Worm (Caenorhabditis elegans) whole organism, L4 larva: ENCODE measurements around the gene F17A9.5.
A peak's percentile ranks its signal among the peaks of the same experiment; 100 is the strongest.
"Not testable (repeated sequence)": the region's sequence is repeated elsewhere in the genome, so short reads cannot be mapped to it uniquely, and the experiment has no call there.

Experiments used
- F44E2.7 ChIP-seq: fragments of 200-800 bp; sonication (Bioruptor generic); IDR thresholded peaks from 2 replicates; pipeline ENCODE4 v2.1.2; 2022; ENCODE audit warnings: missing genetic modification characterization, missing compliant biosample characterization
- R02D3.7 ChIP-seq: fragments of 150-350 bp; sonication (generic microtip); optimal IDR thresholded peaks from 3 replicates; lab custom pipeline; 2014; ENCODE audit warnings: missing biosample characterization, missing genetic modification characterization
- T20F7.1 ChIP-seq: fragments of 200-800 bp; sonication (Bioruptor generic); optimal IDR thresholded peaks from 2 replicates; lab custom pipeline; 2018; ENCODE audit warnings: mild to moderate bottlenecking, missing genetic modification characterization, missing compliant biosample characterization
- Y48G9A.11 ChIP-seq: fragments of 200-800 bp; sonication (Bioruptor generic); IDR thresholded peaks from 2 replicates; pipeline ENCODE4 v1.3.6; 2022; ENCODE audit warnings: missing genetic modification reagents, missing genetic modification characterization, missing compliant biosample characterization
- Y5F2A.4 ChIP-seq: fragments of 200-800 bp; sonication (Bioruptor generic); optimal IDR thresholded peaks from 2 replicates; lab custom pipeline; 2018; ENCODE audit warnings: mild to moderate bottlenecking, missing genetic modification characterization, missing compliant biosample characterization
- ZK337.2 ChIP-seq: fragments of 200-800 bp; sonication (Bioruptor generic); IDR thresholded peaks from 2 replicates; pipeline ENCODE4 v1.3.6; 2022; ENCODE audit warnings: missing genetic modification reagents, missing genetic modification characterization, missing compliant biosample characterization
- aha-1 ChIP-seq: fragments of 150-350 bp; peaks from one replicate; lab custom pipeline; 2014; ENCODE audit warnings: missing biosample characterization, missing genetic modification characterization
- ceh-28 ChIP-seq: fragments of 150-350 bp; optimal IDR thresholded peaks from 2 replicates; lab custom pipeline; 2014; ENCODE audit warnings: missing biosample characterization, missing genetic modification reagents, missing genetic modification characterization
- ceh-62 ChIP-seq: sonication (generic microtip); optimal IDR thresholded peaks from 2 replicates; lab custom pipeline; 2017; ENCODE audit warnings: missing biosample characterization, missing genetic modification characterization
- ces-1 ChIP-seq: fragments of 150-350 bp; sonication (generic microtip); optimal IDR thresholded peaks from 4 replicates; lab custom pipeline; 2014; ENCODE audit warnings: missing biosample characterization, missing genetic modification reagents, missing genetic modification characterization
- cey-2 ChIP-seq: sonication (generic microtip); optimal IDR thresholded peaks from 3 replicates; lab custom pipeline; 2017; ENCODE audit warnings: missing genetic modification characterization, mild to moderate bottlenecking, missing compliant biosample characterization, antibody characterized with exemption, borderline replicate concordance; ENCODE audit not compliant: insufficient read depth
- ctbp-1 ChIP-seq: fragments of 200-800 bp; sonication (Bioruptor generic); IDR thresholded peaks from 2 replicates; pipeline ENCODE4 v1.3.6; 2022; ENCODE audit warnings: missing genetic modification reagents, missing genetic modification characterization, missing compliant biosample characterization
- dmd-6 ChIP-seq: fragments of 200-800 bp; sonication (Bioruptor generic); IDR thresholded peaks from 2 replicates; pipeline ENCODE4 v1.3.6; 2022; ENCODE audit warnings: missing genetic modification reagents, missing genetic modification characterization, missing compliant biosample characterization
- dpl-1 ChIP-seq: fragments of 150-350 bp; optimal IDR thresholded peaks from 2 replicates; lab custom pipeline; 2014; ENCODE audit warnings: missing biosample characterization, missing genetic modification reagents, missing genetic modification characterization
- dve-1 ChIP-seq: sonication (generic microtip); optimal IDR thresholded peaks from 2 replicates; lab custom pipeline; 2017; ENCODE audit warnings: antibody characterized with exemption, mild to moderate bottlenecking, missing genetic modification characterization, missing compliant biosample characterization; ENCODE audit not compliant: insufficient read depth
- egl-43 ChIP-seq: fragments of 200-800 bp; sonication (Bioruptor generic); IDR thresholded peaks from 2 replicates; pipeline ENCODE4 v1.3.6; 2022; ENCODE audit warnings: missing genetic modification reagents, missing genetic modification characterization, missing compliant biosample characterization
- fkh-10 ChIP-seq: fragments of 150-350 bp; optimal IDR thresholded peaks from 2 replicates; lab custom pipeline; 2014; ENCODE audit warnings: missing biosample characterization, missing genetic modification reagents, missing genetic modification characterization
- hif-1 ChIP-seq, 2 experiments: sonication (generic microtip); optimal IDR thresholded peaks; 2 replicates each; lab custom pipeline; 2016 to 2017; ENCODE audit warnings: missing compliant biosample characterization in 2 of 2, missing genetic modification characterization in 2 of 2, missing genetic modification reagents in 2 of 2, missing genotype in 2 of 2, mild to moderate bottlenecking in 1 of 2
- hlh-11 ChIP-seq: fragments of 200-800 bp; sonication (Bioruptor generic); optimal IDR thresholded peaks from 2 replicates; lab custom pipeline; 2018; ENCODE audit warnings: mild to moderate bottlenecking, missing genetic modification characterization, missing compliant biosample characterization
- lin-1 ChIP-seq: fragments of 200-800 bp; sonication (Bioruptor generic); IDR thresholded peaks from 2 replicates; pipeline ENCODE4 v1.3.6; 2022; ENCODE audit warnings: missing genetic modification reagents, missing genetic modification characterization, missing compliant biosample characterization
- lin-38 ChIP-seq: fragments of 200-800 bp; sonication (Bioruptor generic); IDR thresholded peaks from 2 replicates; pipeline ENCODE4 v1.3.6; 2022; ENCODE audit warnings: missing genetic modification reagents, missing genetic modification characterization, missing compliant biosample characterization
- lir-3 ChIP-seq: sonication (generic microtip); optimal IDR thresholded peaks from 2 replicates; lab custom pipeline; 2016; ENCODE audit warnings: mild to moderate bottlenecking, missing genetic modification characterization, missing compliant biosample characterization
- lsy-2 ChIP-seq, 2 experiments: fragments of 150-350 bp in 1 of 2; sonication (generic microtip) in 1 of 2; optimal IDR thresholded peaks; 2 replicates each; lab custom pipeline; 2014 to 2017; ENCODE audit warnings: missing biosample characterization in 2 of 2, missing genetic modification characterization in 2 of 2
- madf-9 ChIP-seq: fragments of 200-800 bp; sonication (Bioruptor generic); conservative IDR thresholded peaks from 2 replicates; pipeline ENCODE4 v1.3.6; 2022; ENCODE audit warnings: missing genetic modification reagents, missing genetic modification characterization, missing compliant biosample characterization
- mes-2 ChIP-seq: sonication (generic microtip); optimal IDR thresholded peaks from 2 replicates; lab custom pipeline; 2016; ENCODE audit warnings: missing genotype, mild to moderate bottlenecking, missing genetic modification characterization, missing compliant biosample characterization; ENCODE audit not compliant: poor library complexity, severe bottlenecking
- nhr-10 ChIP-seq: fragments of 150-350 bp; optimal IDR thresholded peaks from 2 replicates; lab custom pipeline; 2014; ENCODE audit warnings: missing biosample characterization, missing genetic modification characterization
- nhr-102 ChIP-seq: sonication (generic microtip); optimal IDR thresholded peaks from 2 replicates; lab custom pipeline; 2016; ENCODE audit warnings: mild to moderate bottlenecking, missing genetic modification characterization, moderate library complexity, missing compliant biosample characterization
- nhr-237 ChIP-seq: sonication (generic microtip); optimal IDR thresholded peaks from 2 replicates; lab custom pipeline; 2017; ENCODE audit warnings: missing biosample characterization, missing genetic modification characterization
- nhr-28 ChIP-seq: fragments of 150-350 bp; optimal IDR thresholded peaks from 2 replicates; lab custom pipeline; 2014; ENCODE audit warnings: missing biosample characterization, missing genetic modification characterization
- nhr-42 ChIP-seq: fragments of 200-800 bp; sonication (Bioruptor generic); IDR thresholded peaks from 2 replicates; pipeline ENCODE4 v1.3.6; 2022; ENCODE audit warnings: missing genetic modification characterization, missing compliant biosample characterization
- pha-4 ChIP-seq, 2 experiments: fragments of 150-350 bp in 1 of 2; fragments of 200-800 bp in 1 of 2; sonication (Bioruptor generic) in 1 of 2; IDR thresholded peaks in 1 of 2; optimal IDR thresholded peaks in 1 of 2; 2 replicates each; pipeline versions ENCODE4 v1.3.6 to Lab custom; 2014 to 2022; ENCODE audit warnings: missing genetic modification characterization in 2 of 2, missing genetic modification reagents in 2 of 2, missing biosample characterization in 1 of 2, missing compliant biosample characterization in 1 of 2
- pqm-1 ChIP-seq: sonication (generic microtip); optimal IDR thresholded peaks from 2 replicates; lab custom pipeline; 2017; ENCODE audit warnings: missing biosample characterization, missing genetic modification characterization
- saeg-2 ChIP-seq: fragments of 200-800 bp; sonication (Bioruptor generic); IDR thresholded peaks from 2 replicates; pipeline ENCODE4 v1.3.6; 2022; ENCODE audit warnings: missing genetic modification reagents, missing genetic modification characterization, missing compliant biosample characterization
- sdz-12 ChIP-seq: fragments of 200-800 bp; sonication (Bioruptor generic); optimal IDR thresholded peaks from 2 replicates; lab custom pipeline; 2018; ENCODE audit warnings: mild to moderate bottlenecking, missing genetic modification characterization, missing compliant biosample characterization
- set-16 ChIP-seq: fragments of 200-800 bp; sonication (Bioruptor generic); IDR thresholded peaks from 2 replicates; pipeline ENCODE4 v1.3.6; 2022; ENCODE audit warnings: missing genetic modification reagents, missing genetic modification characterization, missing compliant biosample characterization
- tag-97 ChIP-seq: fragments of 200-800 bp; sonication (Bioruptor generic); IDR thresholded peaks from 2 replicates; pipeline ENCODE4 v1.3.6; 2022; ENCODE audit warnings: missing genetic modification characterization, missing compliant biosample characterization
- tra-1 ChIP-seq: fragments of 200-800 bp; sonication (Bioruptor generic); IDR thresholded peaks from 2 replicates; pipeline ENCODE4 v1.3.6; 2022; ENCODE audit warnings: missing genetic modification reagents, missing genetic modification characterization, missing compliant biosample characterization
- unc-62 ChIP-seq, 3 experiments: fragments of 150-350 bp in 1 of 3; sonication (generic microtip); optimal IDR thresholded peaks in 2 of 3; peaks in 1 of 3; 1 replicate in 1 of 3; 2 replicates in 2 of 3; lab custom pipeline; 2014 to 2017; ENCODE audit warnings: missing biosample characterization in 3 of 3, missing genetic modification characterization in 3 of 3, missing genetic modification reagents in 3 of 3, missing genotype in 1 of 3
- vab-7 ChIP-seq: fragments of 200-800 bp; sonication (Bioruptor generic); IDR thresholded peaks from 2 replicates; pipeline ENCODE4 v1.3.6; 2022; ENCODE audit warnings: missing genetic modification reagents, missing genetic modification characterization, missing compliant biosample characterization
- zag-1 ChIP-seq: fragments of 150-350 bp; optimal IDR thresholded peaks from 2 replicates; lab custom pipeline; 2014; ENCODE audit warnings: missing biosample characterization, missing genetic modification characterization
- zip-11 ChIP-seq: fragments of 200-800 bp; sonication (Bioruptor generic); IDR thresholded peaks from 2 replicates; pipeline ENCODE4 v1.3.6; 2022; ENCODE audit warnings: missing genetic modification characterization, missing compliant biosample characterization
- ztf-7 ChIP-seq: fragments of 150-350 bp; optimal IDR thresholded peaks from 2 replicates; lab custom pipeline; 2014; ENCODE audit warnings: missing biosample characterization, missing genetic modification characterization

F17A9.5 gene

DNA sequence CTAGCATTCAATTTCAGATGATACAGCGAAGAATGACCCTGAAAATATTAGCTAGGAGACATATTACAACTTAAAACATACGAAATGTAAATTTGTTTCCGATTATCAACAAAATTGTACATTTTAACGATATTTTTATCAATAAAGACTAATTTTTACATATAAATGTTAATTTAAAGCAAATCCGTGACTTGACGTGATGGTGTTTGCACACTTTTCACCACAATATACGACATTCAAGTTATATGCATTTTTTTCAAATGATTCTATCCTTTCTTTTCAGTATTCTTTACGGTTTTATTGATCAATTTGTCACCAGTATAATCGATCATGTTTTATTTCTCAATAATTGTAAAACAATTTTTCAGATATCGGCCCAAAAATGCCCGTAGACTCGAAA, 17.0 kb downstream of the F17A9.5 start, which contains the start of gene Y38A10A.7:
Gene Y38A10A.7 (plus strand): TSS at position 369 of the 400 bp plus-strand sequence.
- TF ChIP-seq ces-1 (GFP tag; lab: Kevin White, UChicago) (no peak), ceh-28 (tag; lab: Kevin White, UChicago) (no peak), nhr-28 (tag; lab: Kevin White, UChicago) (peak; percentile 4), cey-2 (no peak), unc-62 (GFP tag; optimal IDR thresholded peaks at IDR 0.05 in 1 of 2; lab: Kevin White, UChicago) (no peak), unc-62 (tag; optimal IDR thresholded peaks at IDR 0.05; lab: Kevin White, UChicago) (no peak), T20F7.1 (GFP tag; lab: Kevin White, UChicago) (peak; percentile 51), ZK337.2 (GFP tag; lab: Robert Waterston, UW) (no peak), nhr-102 (tag; lab: Kevin White, UChicago) (no peak), set-16 (GFP tag; lab: Robert Waterston, UW) (no peak), pqm-1 (no peak), dmd-6 (GFP tag; lab: Robert Waterston, UW) (no peak), aha-1 (tag; lab: Kevin White, UChicago) (peak; percentile 17), lin-38 (GFP tag; lab: Robert Waterston, UW) (0 out of 2 replicates have a peak, but pooled peaks have one; percentile 4), lsy-2 (tag; optimal IDR thresholded peaks at IDR 0.05; lab: Kevin White, UChicago) (peak in 1 of 2 experiments; percentile 41), dpl-1 (GFP tag; lab: Kevin White, UChicago) (peak; percentile 56), fkh-10 (GFP tag; lab: Kevin White, UChicago) (no peak), egl-43 (GFP tag; lab: Robert Waterston, UW) (no peak), Y5F2A.4 (GFP tag; lab: Kevin White, UChicago) (no peak), mes-2 (peak; percentile 32), ceh-62 (tag; lab: Kevin White, UChicago) (no peak), Y48G9A.11 (GFP tag; lab: Robert Waterston, UW) (no peak), dve-1 (tag; lab: Kevin White, UChicago) (peak; percentile 3), pha-4 (GFP tag; IDR thresholded peaks at IDR 0.05; lab: Robert Waterston, UW) (no peak), pha-4 (tag; optimal IDR thresholded peaks at IDR 0.05; lab: Kevin White, UChicago) (no peak), zip-11 (no peak), ctbp-1 (GFP tag; lab: Robert Waterston, UW) (no peak), hlh-11 (tag; lab: Kevin White, UChicago) (no peak)

DNA sequence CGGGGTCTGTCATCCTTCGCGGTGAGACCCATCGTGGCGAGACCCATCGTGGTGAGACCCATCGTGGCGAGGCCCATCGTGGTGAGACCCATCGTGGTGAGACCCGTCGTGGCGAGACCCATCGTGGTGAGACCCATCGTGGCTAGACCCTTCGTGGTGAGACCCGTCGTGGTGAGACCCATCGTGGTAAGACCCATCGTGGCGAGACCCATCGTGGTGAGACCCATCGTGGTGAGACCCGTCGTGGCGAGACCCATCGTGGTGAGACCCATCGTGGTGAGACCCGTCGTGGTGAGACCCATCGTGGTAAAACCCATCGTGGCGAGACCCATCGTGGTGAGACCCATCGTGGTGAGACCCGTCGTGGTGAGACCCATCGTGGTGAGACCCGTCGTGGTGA, 21.2 kb downstream of the F17A9.5 start:
- TF ChIP-seq set-16 (GFP tag; lab: Robert Waterston, UW), result peak; percentile 71

DNA sequence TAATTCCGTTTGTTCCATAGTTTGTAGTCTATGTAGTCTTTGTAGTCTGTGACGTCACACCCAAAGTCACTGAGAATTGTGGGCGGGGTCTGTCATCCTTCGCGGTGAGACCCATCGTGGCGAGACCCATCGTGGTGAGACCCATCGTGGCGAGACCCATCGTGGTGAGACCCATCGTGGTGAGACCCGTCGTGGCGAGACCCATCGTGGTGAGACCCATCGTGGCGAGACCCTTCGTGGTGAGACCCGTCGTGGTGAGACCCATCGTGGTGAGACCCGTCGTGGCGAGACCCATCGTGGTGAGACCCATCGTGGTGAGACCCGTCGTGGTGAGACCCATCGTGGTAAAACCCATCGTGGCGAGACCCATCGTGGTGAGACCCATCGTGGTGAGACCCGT, 41.2 kb downstream of the F17A9.5 start:
- 0 out of 2 replicates have a peak, but pooled peaks have one; percentile 5 for TF ChIP-seq tra-1 (GFP tag; lab: Robert Waterston, UW)
- TF ChIP-seq set-16 (GFP tag; lab: Robert Waterston, UW), result peak; percentile 88; the same call in 1 of the 2 replicates

DNA sequence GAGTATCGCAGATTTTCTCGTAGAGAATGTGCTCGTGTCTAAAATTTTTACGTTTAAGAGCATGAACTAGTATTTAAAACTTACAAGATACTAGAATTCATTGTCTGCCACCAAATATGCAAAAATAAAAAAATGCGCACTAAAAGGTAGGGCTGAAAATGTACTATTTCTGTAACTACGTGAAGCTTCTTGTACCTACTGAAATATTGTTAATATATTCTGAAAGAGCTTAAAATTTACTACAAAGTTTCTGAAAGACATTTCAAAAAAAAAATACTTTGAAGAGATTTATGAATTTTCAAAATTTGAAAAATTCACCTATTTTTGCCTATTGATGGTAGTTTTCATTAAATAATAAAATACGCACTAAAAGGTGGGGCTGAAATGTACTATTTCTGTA, 42.8 kb downstream of the F17A9.5 start, which contains the start of gene fbxa-214:
Gene fbxa-214 (minus strand): TSS at position 101 of the 400 bp plus-strand sequence.
- TF ChIP-seq R02D3.7 (tag; lab: Kevin White, UChicago); tag-97; lsy-2 (tag; optimal IDR thresholded peaks at IDR 0.05; lab: Kevin White, UChicago): not testable (repeated sequence)

DNA sequence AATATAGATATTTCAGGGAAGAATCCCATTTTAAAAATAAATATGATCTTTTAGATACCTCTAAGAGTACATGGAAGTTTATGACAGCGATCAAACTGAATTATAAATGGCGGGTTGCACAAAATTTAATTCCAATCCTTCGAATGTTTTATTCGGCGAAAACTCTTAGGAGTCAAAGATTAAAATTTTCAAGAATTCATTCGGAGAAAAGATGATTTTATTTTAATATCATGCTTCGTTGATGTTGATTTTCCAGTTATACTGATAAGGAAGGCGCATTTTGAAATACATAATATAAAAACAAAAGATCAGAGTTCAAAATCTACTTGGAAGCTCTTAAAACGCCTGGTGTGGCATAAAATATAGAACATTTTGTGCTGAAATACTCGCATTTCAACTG, 45.7 kb downstream of the F17A9.5 start, which contains the start of gene srh-10:
Gene srh-10 (minus strand): TSS at position 29 of the 400 bp plus-strand sequence.
- TF ChIP-seq ceh-62 (tag; lab: Kevin White, UChicago) (no peak), dmd-6 (GFP tag; lab: Robert Waterston, UW) (no peak), vab-7 (GFP tag; lab: Robert Waterston, UW) (no peak), lin-1 (no peak), zag-1 (tag; lab: Kevin White, UChicago) (no peak), sdz-12 (GFP tag; lab: Kevin White, UChicago) (no peak), nhr-237 (tag; lab: Kevin White, UChicago) (no peak), lir-3 (tag; lab: Kevin White, UChicago) (no peak), saeg-2 (GFP tag; lab: Robert Waterston, UW) (no peak), nhr-28 (tag; lab: Kevin White, UChicago) (no peak), hif-1 (tag; optimal IDR thresholded peaks at IDR 0.05; lab: Kevin White, UChicago) (no peak), nhr-10 (tag; lab: Kevin White, UChicago) (no peak), cey-2 (no peak), madf-9 (GFP tag; lab: Robert Waterston, UW) (no peak), F44E2.7 (no peak), ztf-7 (tag; lab: Kevin White, UChicago) (no peak), pqm-1 (no peak), nhr-42 (GFP tag; lab: Robert Waterston, UW) (no peak)
